Worm (Caenorhabditis elegans) whole organism, early embryonic: ENCODE data around the gene Y39B6A.27.

Experiments
- B0310.2 ChIP-seq: sonication (generic microtip); optimal IDR thresholded peaks from 2 replicates; lab custom pipeline; 2016; ENCODE audit warnings: mild to moderate bottlenecking, missing genetic modification characterization, missing compliant biosample characterization
- F13C5.2 ChIP-seq: sonication (generic microtip); optimal IDR thresholded peaks from 2 replicates; lab custom pipeline; 2017; ENCODE audit warnings: mild to moderate bottlenecking, missing genetic modification characterization, inconsistent platforms, missing compliant biosample characterization
- aly-1 ChIP-seq: sonication (generic microtip); optimal IDR thresholded peaks from 2 replicates; lab custom pipeline; 2016; ENCODE audit warnings: missing genetic modification characterization, missing compliant biosample characterization
- ama-1 ChIP-seq: fragments of 150-350 bp; optimal IDR thresholded peaks from 2 replicates; lab custom pipeline; 2014
- ceh-13 ChIP-seq: fragments of 200-800 bp; sonication (Bioruptor generic); optimal IDR thresholded peaks from 2 replicates; lab custom pipeline; 2018; ENCODE audit warnings: mild to moderate bottlenecking, missing genetic modification characterization, missing compliant biosample characterization
- ceh-36 ChIP-seq: sonication (generic microtip); optimal IDR thresholded peaks from 2 replicates; lab custom pipeline; 2016; ENCODE audit warnings: missing genetic modification characterization, inconsistent platforms, missing compliant biosample characterization
- ets-7 ChIP-seq: sonication (generic microtip); optimal IDR thresholded peaks from 2 replicates; lab custom pipeline; 2016; ENCODE audit warnings: missing genotype, missing genetic modification characterization, missing compliant biosample characterization
- flt-1 ChIP-seq: fragments of 200-800 bp; sonication (Bioruptor generic); IDR thresholded peaks from 2 replicates; pipeline ENCODE4 v1.3.6; 2022; ENCODE audit warnings: missing genetic modification characterization, missing compliant biosample characterization
- hmbx-1 ChIP-seq: sonication (generic microtip); optimal IDR thresholded peaks from 2 replicates; lab custom pipeline; 2016; ENCODE audit warnings: mild to moderate bottlenecking, missing genetic modification characterization, missing compliant biosample characterization
- hmg-4 ChIP-seq: fragments of 200-800 bp; sonication (Bioruptor generic); optimal IDR thresholded peaks from 2 replicates; lab custom pipeline; 2018; ENCODE audit warnings: mild to moderate bottlenecking, missing genetic modification characterization, missing compliant biosample characterization
- hnd-1 ChIP-seq: sonication (generic microtip); optimal IDR thresholded peaks from 2 replicates; lab custom pipeline; 2016; ENCODE audit warnings: missing genetic modification characterization, missing compliant biosample characterization
- pes-1 ChIP-seq: fragments of 200-800 bp; sonication (Bioruptor generic); IDR thresholded peaks from 2 replicates; pipeline ENCODE4 v1.3.6; 2022; ENCODE audit warnings: missing genetic modification reagents, missing genetic modification characterization, missing compliant biosample characterization
- scrt-1 ChIP-seq: fragments of 200-800 bp; sonication (Bioruptor generic); IDR thresholded peaks from 2 replicates; pipeline ENCODE4 v1.3.6; 2022; ENCODE audit warnings: missing genetic modification characterization, missing compliant biosample characterization
- sea-1 ChIP-seq: fragments of 200-800 bp; sonication (Bioruptor generic); conservative IDR thresholded peaks from 2 replicates; pipeline ENCODE4 v1.3.6; 2022; ENCODE audit warnings: missing genetic modification characterization, missing compliant biosample characterization
- tbx-11 ChIP-seq: fragments of 200-800 bp; sonication (Bioruptor generic); IDR thresholded peaks from 2 replicates; pipeline ENCODE4 v1.3.6; 2022; ENCODE audit warnings: missing genetic modification characterization, missing compliant biosample characterization
- tbx-37 ChIP-seq: fragments of 200-800 bp; sonication (Bioruptor generic); conservative IDR thresholded peaks from 2 replicates; pipeline ENCODE4 v1.3.6; 2022; ENCODE audit warnings: missing genetic modification reagents, missing genetic modification characterization, missing compliant biosample characterization
- tra-4 ChIP-seq: sonication (generic microtip); optimal IDR thresholded peaks from 2 replicates; lab custom pipeline; 2017; ENCODE audit warnings: missing genetic modification characterization, missing compliant biosample characterization

Gene Y39B6A.27

DNA sequence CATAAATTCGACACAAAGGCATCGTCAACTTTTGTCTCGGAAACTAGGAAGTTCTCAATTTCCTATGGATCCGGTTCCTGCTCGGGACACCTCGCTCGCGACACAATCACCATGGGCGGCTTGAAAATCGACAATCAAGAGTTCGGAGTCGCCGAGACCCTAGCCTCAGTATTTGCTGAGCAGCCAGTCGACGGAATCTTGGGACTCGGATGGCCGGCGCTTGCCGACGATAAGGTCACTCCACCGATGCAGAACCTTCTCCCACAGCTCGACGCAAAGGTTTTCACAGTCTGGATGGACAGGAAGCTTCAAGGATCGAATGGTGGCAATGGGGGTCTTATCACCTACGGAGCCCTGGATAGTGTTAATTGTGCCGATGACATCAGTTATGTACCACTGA is 15.9 kb downstream of the Y39B6A.27 start:
- no peak for TF ChIP-seq flt-1 (GFP tag; lab: Robert Waterston, UW)
- no peak for TF ChIP-seq ets-7 (tag; lab: Kevin White, UChicago)
- no peak for TF ChIP-seq sea-1
- no peak for TF ChIP-seq hnd-1 (tag; lab: Kevin White, UChicago)
- TF ChIP-seq ceh-13: no peak
- TF ChIP-seq ama-1: no peak
- no peak for TF ChIP-seq hmbx-1 (tag; lab: Kevin White, UChicago)
- TF ChIP-seq ceh-36 (tag; lab: Kevin White, UChicago): no peak
- no peak for TF ChIP-seq scrt-1 (GFP tag; lab: Robert Waterston, UW)
- TF ChIP-seq B0310.2: no peak
- no peak for TF ChIP-seq hmg-4
- TF ChIP-seq F13C5.2 (tag; lab: Kevin White, UChicago): no peak
- no peak for TF ChIP-seq aly-1
- no peak for TF ChIP-seq tbx-11 (GFP tag; lab: Robert Waterston, UW)

- TF ChIP-seq tbx-37 (no peak), hnd-1 (tag; lab: Kevin White, UChicago) (no peak), F13C5.2 (tag; lab: Kevin White, UChicago) (no peak), ets-7 (tag; lab: Kevin White, UChicago) (no peak), pes-1 (no peak), tbx-11 (GFP tag; lab: Robert Waterston, UW) (no peak), B0310.2 (no peak), hmg-4 (no peak), ceh-13 (no peak), ama-1 (no peak), scrt-1 (GFP tag; lab: Robert Waterston, UW) (no peak), hmbx-1 (tag; lab: Kevin White, UChicago) (no peak), flt-1 (GFP tag; lab: Robert Waterston, UW) (no peak), sea-1 (no peak), aly-1 (no peak), ceh-36 (tag; lab: Kevin White, UChicago) (no peak), tra-4 (tag; lab: Kevin White, UChicago) (no peak)
Observed at ce11 chrV:19049140-19050092, 17.9 kb downstream of the Y39B6A.27 start.

- TF ChIP-seq aly-1 (no peak), sea-1 (no peak), ceh-13 (no peak), scrt-1 (GFP tag; lab: Robert Waterston, UW) (no peak), ama-1 (no peak), tra-4 (tag; lab: Kevin White, UChicago) (no peak), B0310.2 (no peak), hmbx-1 (tag; lab: Kevin White, UChicago) (no peak), tbx-37 (no peak), flt-1 (GFP tag; lab: Robert Waterston, UW) (no peak), F13C5.2 (tag; lab: Kevin White, UChicago) (no peak), ceh-36 (tag; lab: Kevin White, UChicago) (no peak), hnd-1 (tag; lab: Kevin White, UChicago) (no peak), hmg-4 (no peak), pes-1 (no peak), tbx-11 (GFP tag; lab: Robert Waterston, UW) (no peak), ets-7 (tag; lab: Kevin White, UChicago) (no peak)
Observed at ce11 chrV:19050438-19050837, 18.9 kb downstream of the Y39B6A.27 start, which contains the start of gene asp-1. Gene asp-1 (minus strand): TSS chrV:19050752.

ce11 chrV:19050888-19051287 is 19.3 kb downstream of the Y39B6A.27 start:
- TF ChIP-seq tra-4 (tag; lab: Kevin White, UChicago) (no peak), pes-1 (no peak), F13C5.2 (tag; lab: Kevin White, UChicago) (no peak), hmg-4 (no peak), ets-7 (tag; lab: Kevin White, UChicago) (no peak), tbx-37 (no peak), ceh-13 (no peak), ama-1 (no peak)

DNA sequence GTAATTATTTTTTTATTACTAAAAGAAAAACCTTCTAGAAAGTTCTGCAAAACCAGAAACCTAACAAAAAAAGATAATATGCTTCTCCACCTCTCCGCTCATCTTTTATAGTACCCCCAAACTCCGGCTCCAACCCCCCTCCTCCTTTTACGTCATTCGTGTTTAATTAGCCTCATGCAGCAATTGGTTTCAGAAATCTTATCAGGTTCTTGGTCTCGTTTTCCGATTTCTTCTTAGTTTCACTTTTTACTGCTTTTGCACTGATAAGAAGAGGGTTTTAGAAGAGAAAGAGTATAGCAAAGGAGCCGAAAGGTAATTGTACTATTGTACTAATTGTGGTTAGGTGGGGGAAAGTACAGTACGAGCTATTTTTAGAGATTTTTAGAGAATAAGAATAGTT is 19.9 kb downstream of the Y39B6A.27 start:
- TF ChIP-seq pes-1 (no peak), ama-1 (no peak), flt-1 (GFP tag; lab: Robert Waterston, UW) (no peak), tra-4 (tag; lab: Kevin White, UChicago) (no peak)

ce11 chrV:19053281-19053680 is 21.7 kb downstream of the Y39B6A.27 start:
- TF ChIP-seq hmg-4: no peak

ce11 chrV:19057602-19058001 is 26.0 kb downstream of the Y39B6A.27 start:
- TF ChIP-seq F13C5.2 (tag; lab: Kevin White, UChicago) (no peak), tbx-37 (no peak), hmbx-1 (tag; lab: Kevin White, UChicago) (no peak), hnd-1 (tag; lab: Kevin White, UChicago) (no peak), sea-1 (no peak), pes-1 (no peak), hmg-4 (no peak), ets-7 (tag; lab: Kevin White, UChicago) (no peak), flt-1 (GFP tag; lab: Robert Waterston, UW) (no peak), scrt-1 (GFP tag; lab: Robert Waterston, UW) (no peak), tra-4 (tag; lab: Kevin White, UChicago) (no peak), tbx-11 (GFP tag; lab: Robert Waterston, UW) (no peak), B0310.2 (no peak), ama-1 (no peak), ceh-13 (no peak), aly-1 (no peak), ceh-36 (tag; lab: Kevin White, UChicago) (no peak)

DNA sequence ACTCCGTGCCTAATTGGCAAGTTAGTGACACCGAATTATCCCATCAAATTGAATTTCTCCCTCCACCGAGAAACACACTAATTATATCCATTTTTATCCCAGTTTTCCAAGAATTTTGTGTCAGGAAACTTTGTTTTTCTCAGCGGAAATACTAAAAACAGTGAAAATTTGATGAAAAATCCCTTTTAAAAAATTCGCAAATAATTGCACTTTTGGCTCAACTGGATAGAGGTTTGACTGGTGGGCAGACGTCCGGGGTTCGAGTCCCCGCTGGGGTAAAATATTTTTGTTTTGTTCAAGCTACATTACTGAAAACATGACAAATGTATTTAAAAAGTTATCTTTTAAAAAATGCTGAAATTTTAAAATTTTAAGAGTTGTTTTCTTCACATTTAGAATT is 26.5 kb downstream of the Y39B6A.27 start:
- no peak for TF ChIP-seq sea-1
- no peak for TF ChIP-seq scrt-1 (GFP tag; lab: Robert Waterston, UW)
- TF ChIP-seq aly-1: no peak
- TF ChIP-seq tbx-37: no peak
- TF ChIP-seq B0310.2: no peak
- no peak for TF ChIP-seq flt-1 (GFP tag; lab: Robert Waterston, UW)
- TF ChIP-seq ceh-36 (tag; lab: Kevin White, UChicago): no peak
- TF ChIP-seq ceh-13: no peak
- no peak for TF ChIP-seq pes-1
- no peak for TF ChIP-seq tbx-11 (GFP tag; lab: Robert Waterston, UW)
- no peak for TF ChIP-seq hnd-1 (tag; lab: Kevin White, UChicago)
- no peak for TF ChIP-seq hmg-4
- no peak for TF ChIP-seq ama-1
- no peak for TF ChIP-seq ets-7 (tag; lab: Kevin White, UChicago)
- no peak for TF ChIP-seq F13C5.2 (tag; lab: Kevin White, UChicago)
- TF ChIP-seq tra-4 (tag; lab: Kevin White, UChicago): no peak
- no peak for TF ChIP-seq hmbx-1 (tag; lab: Kevin White, UChicago)
